Fruit fly (Drosophila melanogaster) whole organism, pupa: ENCODE measurements around the gene Ugt301D1.

Experiments used
- EcR ChIP-seq: fragments of 200-800 bp; sonication (Bioruptor generic); optimal IDR thresholded peaks from 3 replicates; lab custom pipeline; 2019; ENCODE audit warnings: missing biosample characterization, missing genetic modification characterization, mild to moderate bottlenecking, moderate library complexity, missing genetic modification reagents
- Snoo ChIP-seq: fragments of 200-800 bp; sonication (Bioruptor generic); optimal IDR thresholded peaks from 3 replicates; lab custom pipeline; 2017; ENCODE audit warnings: missing biosample characterization, mild to moderate bottlenecking, missing genetic modification characterization, inconsistent platforms
- gl ChIP-seq: fragments of 200-800 bp; sonication (Bioruptor generic); optimal IDR thresholded peaks from 2 replicates; lab custom pipeline; 2018; ENCODE audit warnings: missing biosample characterization, mild to moderate bottlenecking, missing genetic modification characterization

- TF ChIP-seq gl (tag; lab: Kevin White, UChicago) (no peak), EcR (GFP tag; lab: Kevin White, UChicago) (no peak), Snoo (tag; lab: Kevin White, UChicago) (no peak)
Measured at dm6 chr2L:18478509-18479176, 30.7 kb upstream of the Ugt301D1 start.
